Worm (Caenorhabditis elegans) whole organism, L4/young adult: ENCODE results near the gene Y51H7C.10.

ENCODE experiments used
- W03F9.2 ChIP-seq: fragments of 150-350 bp; optimal IDR thresholded peaks from 2 replicates; lab custom pipeline; 2014; ENCODE audit warnings: missing biosample characterization, missing genetic modification characterization
- him-1 ChIP-seq: sonication (generic microtip); optimal IDR thresholded peaks from 2 replicates; lab custom pipeline; 2016; ENCODE audit warnings: missing genotype, missing genetic modification reagents, missing genetic modification characterization, missing compliant biosample characterization

ce11 chrII:1400105-1400504, 23.5 kb downstream of the Y51H7C.10 start, which contains the start of gene F54D12.1:
- TF ChIP-seq him-1 (tag; lab: Kevin White, UChicago) (no peak), W03F9.2 (tag; lab: Kevin White, UChicago) (no peak)
